Worm (Caenorhabditis elegans) whole organism, L2 larva: Measurements from ENCODE around the gene C12D8.21.

Experiments
- ceh-16 ChIP-seq: fragments of 150-350 bp; optimal IDR thresholded peaks from 2 replicates; lab custom pipeline; 2014; ENCODE audit warnings: missing biosample characterization, missing genetic modification characterization
- ceh-82 ChIP-seq: fragments of 150-350 bp; optimal IDR thresholded peaks from 2 replicates; lab custom pipeline; 2014; ENCODE audit warnings: missing biosample characterization, missing genetic modification characterization
- fos-1 ChIP-seq: fragments of 150-350 bp; optimal IDR thresholded peaks from 2 replicates; lab custom pipeline; 2014; ENCODE audit warnings: missing biosample characterization, missing genetic modification characterization
- nhr-6 ChIP-seq: fragments of 150-350 bp; optimal IDR thresholded peaks from 2 replicates; lab custom pipeline; 2014; ENCODE audit warnings: missing biosample characterization, missing genetic modification characterization
- snpc-4 ChIP-seq: fragments of 150-350 bp; optimal IDR thresholded peaks from 2 replicates; lab custom pipeline; 2014; ENCODE audit warnings: missing biosample characterization, missing genetic modification characterization
- unc-39 ChIP-seq: fragments of 150-350 bp; optimal IDR thresholded peaks from 2 replicates; lab custom pipeline; 2014; ENCODE audit warnings: missing biosample characterization, missing genetic modification characterization
- unc-62 ChIP-seq: fragments of 150-350 bp; optimal IDR thresholded peaks from 2 replicates; lab custom pipeline; 2014; ENCODE audit warnings: missing biosample characterization, missing genetic modification reagents, missing genetic modification characterization

ce11 chrV:10249515-10249914 lies 8.5 kb upstream of the C12D8.21 start:
- no peak for TF ChIP-seq ceh-82 (tag; lab: Kevin White, UChicago)
- no peak for TF ChIP-seq unc-39 (tag; lab: Kevin White, UChicago)
- no peak for TF ChIP-seq unc-62 (GFP tag; lab: Kevin White, UChicago)
- no peak for TF ChIP-seq nhr-6 (tag; lab: Kevin White, UChicago)
- TF ChIP-seq fos-1, result no peak
- no peak for TF ChIP-seq snpc-4 (tag; lab: Kevin White, UChicago)
- no peak for TF ChIP-seq ceh-16
